Fruit fly (Drosophila melanogaster) S2 (cell line): ENCODE results near the gene CG6652.

Source experiments
- CG8478 ChIP-seq: fragments of >200 bp; optimal IDR thresholded peaks from 2 replicates; lab custom pipeline; 2018
- CTCF ChIP-seq, 2 experiments: fragments of >200 bp; optimal IDR thresholded peaks; 2 replicates each; lab custom pipeline; 2018

- TF ChIP-seq CG8478 (lab: Kevin White, UChicago) (no peak), CTCF (optimal IDR thresholded peaks at IDR 0.05; lab: Kevin White, UChicago) (no peak)
These were observed 12.8 kb upstream of the CG6652 start, which contains the start of gene beg for dm6 chr3L:17035492-17035891.
